Fruit fly (Drosophila melanogaster) whole organism, embryonic: Measurements from ENCODE around the gene mib1.
A peak's percentile ranks its signal among the peaks of the same experiment; 100 is the strongest.

Source experiments
- Atf6 ChIP-seq: fragments of 200-800 bp; sonication (Bioruptor generic); IDR thresholded peaks from 2 replicates; pipeline ENCODE4 v1.3.6; 2022; ENCODE audit warnings: missing biosample characterization, missing genetic modification characterization
- BEAF-32 ChIP-seq: fragments of 200-800 bp; sonication (Bioruptor generic); optimal IDR thresholded peaks from 3 replicates; lab custom pipeline; 2017; ENCODE audit warnings: missing biosample characterization, missing genetic modification characterization, mild to moderate bottlenecking, moderate library complexity, missing genetic modification reagents
- Bteb2 ChIP-seq: fragments of 200-800 bp; sonication (Bioruptor generic); optimal IDR thresholded peaks from 2 replicates; lab custom pipeline; 2016; ENCODE audit warnings: missing biosample characterization, missing genetic modification characterization
- CG11085 ChIP-seq: fragments of 200-800 bp; sonication (Bioruptor generic); IDR thresholded peaks from 2 replicates; pipeline ENCODE4 v1.3.6; 2022; ENCODE audit warnings: missing biosample characterization, missing genetic modification characterization
- CG13287 ChIP-seq: fragments of 200-800 bp; sonication (Bioruptor generic); IDR thresholded peaks from 2 replicates; pipeline ENCODE4 v1.3.6; 2022; ENCODE audit warnings: missing biosample characterization, missing genetic modification characterization; ENCODE audit not compliant: partially characterized antibody
- CG14441 ChIP-seq: fragments of 200-800 bp; sonication (Bioruptor generic); IDR thresholded peaks from 2 replicates; pipeline ENCODE4 v1.3.6; 2022; ENCODE audit warnings: missing biosample characterization, missing genetic modification characterization
- CG14710 ChIP-seq: fragments of 200-800 bp; sonication (Bioruptor generic); optimal IDR thresholded peaks from 3 replicates; lab custom pipeline; 2019; ENCODE audit warnings: missing biosample characterization, mild to moderate bottlenecking, missing genetic modification characterization, moderate library complexity
- CG18599 ChIP-seq: fragments of 200-800 bp; sonication (Bioruptor generic); optimal IDR thresholded peaks from 3 replicates; lab custom pipeline; 2017; ENCODE audit warnings: missing biosample characterization, missing genetic modification characterization, mild to moderate bottlenecking, moderate library complexity, missing genetic modification reagents
- CG31388 ChIP-seq: fragments of 200-800 bp; sonication (Bioruptor generic); optimal IDR thresholded peaks from 2 replicates; lab custom pipeline; 2016; ENCODE audit warnings: missing biosample characterization, missing genetic modification characterization
- CG3407 ChIP-seq: fragments of 200-800 bp; sonication (Bioruptor generic); optimal IDR thresholded peaks from 2 replicates; lab custom pipeline; 2018; ENCODE audit warnings: missing biosample characterization, mild to moderate bottlenecking, missing genetic modification characterization
- CG43689 ChIP-seq: fragments of 200-800 bp; sonication (Bioruptor generic); IDR thresholded peaks from 2 replicates; pipeline ENCODE4 v1.3.6; 2022; ENCODE audit warnings: missing biosample characterization, missing genetic modification characterization
- CG4854 ChIP-seq: fragments of 200-800 bp; sonication (Bioruptor generic); optimal IDR thresholded peaks from 2 replicates; lab custom pipeline; 2016; ENCODE audit warnings: missing biosample characterization, missing genetic modification characterization, inconsistent platforms
- CG5953 ChIP-seq: fragments of 200-800 bp; sonication (Bioruptor generic); IDR thresholded peaks from 2 replicates; pipeline ENCODE4 v1.3.6; 2022; ENCODE audit warnings: missing biosample characterization, missing genetic modification characterization
- CG6254 ChIP-seq: fragments of 200-800 bp; sonication (Bioruptor generic); optimal IDR thresholded peaks from 3 replicates; lab custom pipeline; 2017; ENCODE audit warnings: mild to moderate bottlenecking, missing biosample characterization, missing genetic modification reagents, missing genetic modification characterization
- CG6689 ChIP-seq: fragments of 200-800 bp; sonication (Bioruptor generic); IDR thresholded peaks from 2 replicates; pipeline ENCODE4 v1.3.6; 2022; ENCODE audit warnings: missing biosample characterization, missing genetic modification characterization
- CG7372 ChIP-seq: fragments of 200-800 bp; sonication (Bioruptor generic); IDR thresholded peaks from 2 replicates; pipeline ENCODE4 v1.3.6; 2022; ENCODE audit warnings: missing biosample characterization, missing genetic modification characterization
- CG9609 ChIP-seq: fragments of 200-800 bp; sonication (Bioruptor generic); optimal IDR thresholded peaks from 3 replicates; lab custom pipeline; 2016; ENCODE audit warnings: missing biosample characterization, missing genetic modification characterization
- CG9876 ChIP-seq: fragments of 200-800 bp; sonication (Bioruptor generic); optimal IDR thresholded peaks from 2 replicates; lab custom pipeline; 2016; ENCODE audit warnings: missing biosample characterization, missing genetic modification characterization
- Drgx ChIP-seq: fragments of 200-800 bp; sonication (Bioruptor generic); IDR thresholded peaks from 2 replicates; pipeline ENCODE4 v1.3.6; 2022; ENCODE audit warnings: missing biosample characterization, missing genetic modification characterization
- HHEX ChIP-seq: fragments of 200-800 bp; sonication (Bioruptor generic); optimal IDR thresholded peaks from 3 replicates; lab custom pipeline; 2017; ENCODE audit warnings: missing biosample characterization, mild to moderate bottlenecking, missing genetic modification characterization, missing genetic modification reagents
- Hr39 ChIP-seq: fragments of >200 bp; optimal IDR thresholded peaks from 2 replicates; lab custom pipeline; 2017
- MESR4 ChIP-seq: fragments of 200-800 bp; sonication (Bioruptor generic); optimal IDR thresholded peaks from 2 replicates; lab custom pipeline; 2018; ENCODE audit warnings: missing biosample characterization, mild to moderate bottlenecking, missing genetic modification characterization, moderate library complexity
- NC2β ChIP-seq: fragments of 200-800 bp; sonication (Bioruptor generic); optimal IDR thresholded peaks from 2 replicates; lab custom pipeline; 2016; ENCODE audit warnings: missing biosample characterization, missing genetic modification characterization
- Optix ChIP-seq: fragments of 200-800 bp; sonication (Bioruptor generic); IDR thresholded peaks from 3 replicates; pipeline ENCODE4 v1.3.6; 2022; ENCODE audit warnings: missing biosample characterization, missing genetic modification characterization
- Rfx ChIP-seq: fragments of 200-800 bp; sonication (Bioruptor generic); IDR thresholded peaks from 2 replicates; pipeline ENCODE4 v1.3.6; 2022; ENCODE audit warnings: missing biosample characterization, missing genetic modification characterization
- Sry-β ChIP-seq: fragments of 200-800 bp; sonication (Bioruptor generic); optimal IDR thresholded peaks from 2 replicates; lab custom pipeline; 2018; ENCODE audit warnings: missing biosample characterization, mild to moderate bottlenecking, missing genetic modification characterization, moderate library complexity
- Stat92E ChIP-seq, 3 experiments: fragments of >200 bp in 2 of 3; fragments of 200-800 bp in 1 of 3; sonication (Bioruptor generic) in 1 of 3; optimal IDR thresholded peaks; 2 replicates each; lab custom pipeline; 2017 to 2019; ENCODE audit warnings: missing biosample characterization in 3 of 3, missing genetic modification characterization in 3 of 3, mild to moderate bottlenecking in 1 of 3, moderate library complexity in 1 of 3
- caup ChIP-seq: fragments of 200-800 bp; sonication (Bioruptor generic); optimal IDR thresholded peaks from 3 replicates; lab custom pipeline; 2017; ENCODE audit warnings: missing biosample characterization, mild to moderate bottlenecking, missing genetic modification characterization, moderate library complexity; ENCODE audit not compliant: severe bottlenecking
- chm ChIP-seq: fragments of 200-800 bp; sonication (Bioruptor generic); IDR thresholded peaks from 2 replicates; pipeline ENCODE4 v1.3.6; 2022; ENCODE audit warnings: missing biosample characterization, missing genetic modification characterization
- ci ChIP-seq: fragments of 200-800 bp; sonication (Bioruptor generic); IDR thresholded peaks from 3 replicates; pipeline ENCODE4 v1.3.6; 2022; ENCODE audit warnings: missing biosample characterization, missing genetic modification characterization
- crp ChIP-seq, 2 experiments: fragments of 200-800 bp; sonication (Bioruptor generic); optimal IDR thresholded peaks; 2 replicates in 1 of 2; 3 replicates in 1 of 2; lab custom pipeline; 2017; ENCODE audit warnings: missing biosample characterization in 2 of 2, missing genetic modification characterization in 2 of 2, mild to moderate bottlenecking in 1 of 2, moderate library complexity in 1 of 2
- ems ChIP-seq: fragments of 200-800 bp; sonication (Bioruptor generic); optimal IDR thresholded peaks from 3 replicates; lab custom pipeline; 2016; ENCODE audit warnings: missing biosample characterization, missing genetic modification characterization
- en ChIP-seq: fragments of 200-800 bp; sonication (Bioruptor generic); optimal IDR thresholded peaks from 2 replicates; lab custom pipeline; 2016; ENCODE audit warnings: missing biosample characterization, missing genetic modification characterization
- ewg ChIP-seq: fragments of 200-800 bp; sonication (Bioruptor generic); optimal IDR thresholded peaks from 3 replicates; lab custom pipeline; 2017; ENCODE audit warnings: mild to moderate bottlenecking, missing biosample characterization, missing genetic modification reagents, missing genetic modification characterization
- fu2 ChIP-seq: fragments of 200-800 bp; sonication (Bioruptor generic); optimal IDR thresholded peaks from 2 replicates; lab custom pipeline; 2016; ENCODE audit warnings: missing biosample characterization, missing genetic modification characterization
- gcm2 ChIP-seq: fragments of 200-800 bp; sonication (Bioruptor generic); optimal IDR thresholded peaks from 2 replicates; lab custom pipeline; 2016; ENCODE audit warnings: missing biosample characterization, missing genetic modification characterization
- klu ChIP-seq: fragments of 200-800 bp; sonication (Bioruptor generic); IDR thresholded peaks from 2 replicates; pipeline ENCODE4 v1.3.6; 2022; ENCODE audit warnings: missing biosample characterization, missing genetic modification characterization
- kni ChIP-seq: fragments of 200-800 bp; sonication (Bioruptor generic); optimal IDR thresholded peaks from 3 replicates; lab custom pipeline; 2017; ENCODE audit warnings: mild to moderate bottlenecking, missing biosample characterization, missing genetic modification reagents, missing genetic modification characterization
- lab ChIP-seq: fragments of 200-800 bp; sonication (Bioruptor generic); optimal IDR thresholded peaks from 3 replicates; lab custom pipeline; 2017; ENCODE audit warnings: missing biosample characterization, missing genetic modification characterization, mild to moderate bottlenecking, moderate library complexity, missing genetic modification reagents
- lbe ChIP-seq: fragments of 200-800 bp; sonication (Bioruptor generic); optimal IDR thresholded peaks from 2 replicates; lab custom pipeline; 2016; ENCODE audit warnings: missing biosample characterization, mild to moderate bottlenecking, missing genetic modification characterization
- lmd ChIP-seq: fragments of 200-800 bp; sonication (Bioruptor generic); IDR thresholded peaks from 2 replicates; pipeline ENCODE4 v1.3.6; 2022; ENCODE audit warnings: missing biosample characterization, missing genetic modification characterization
- nom ChIP-seq: fragments of 200-800 bp; sonication (Bioruptor generic); optimal IDR thresholded peaks from 2 replicates; lab custom pipeline; 2017; ENCODE audit warnings: missing biosample characterization, missing genetic modification characterization, mild to moderate bottlenecking, moderate library complexity, missing genetic modification reagents
- prd ChIP-seq, 3 experiments: fragments of >200 bp in 2 of 3; fragments of 200-800 bp in 1 of 3; sonication (Bioruptor generic) in 1 of 3; optimal IDR thresholded peaks in 2 of 3; IDR thresholded peaks in 1 of 3; 2 replicates in 2 of 3; 3 replicates in 1 of 3; pipeline versions ENCODE4 v1.3.6 to Lab custom; 2017 to 2022; ENCODE audit warnings: missing biosample characterization in 1 of 3, missing genetic modification characterization in 1 of 3
- rib ChIP-seq: fragments of 200-800 bp; sonication (Bioruptor generic); IDR thresholded peaks from 2 replicates; pipeline ENCODE4 v1.3.6; 2022; ENCODE audit warnings: missing biosample characterization, missing genetic modification characterization
- sens ChIP-seq: fragments of 200-800 bp; sonication (Bioruptor generic); peaks from one replicate; lab custom pipeline; 2016; ENCODE audit warnings: missing biosample characterization, missing genetic modification characterization
- ssp ChIP-seq: fragments of 200-800 bp; sonication (Bioruptor generic); IDR thresholded peaks from 2 replicates; pipeline ENCODE4 v1.3.6; 2022; ENCODE audit warnings: missing biosample characterization, missing genetic modification characterization
- tap ChIP-seq: fragments of 200-800 bp; optimal IDR thresholded peaks from 3 replicates; lab custom pipeline; 2019; ENCODE audit warnings: missing biosample characterization, mild to moderate bottlenecking, missing genetic modification characterization, moderate library complexity
- vvl ChIP-seq: fragments of 200-800 bp; sonication (Bioruptor generic); IDR thresholded peaks from 2 replicates; pipeline ENCODE4 v1.3.6; 2022; ENCODE audit warnings: missing biosample characterization, missing genetic modification characterization
- zfh1 ChIP-seq: fragments of 200-800 bp; sonication (Bioruptor generic); IDR thresholded peaks from 3 replicates; pipeline ENCODE4 v1.3.6; 2022; ENCODE audit warnings: missing biosample characterization, missing genetic modification characterization

The mib1 gene

DNA sequence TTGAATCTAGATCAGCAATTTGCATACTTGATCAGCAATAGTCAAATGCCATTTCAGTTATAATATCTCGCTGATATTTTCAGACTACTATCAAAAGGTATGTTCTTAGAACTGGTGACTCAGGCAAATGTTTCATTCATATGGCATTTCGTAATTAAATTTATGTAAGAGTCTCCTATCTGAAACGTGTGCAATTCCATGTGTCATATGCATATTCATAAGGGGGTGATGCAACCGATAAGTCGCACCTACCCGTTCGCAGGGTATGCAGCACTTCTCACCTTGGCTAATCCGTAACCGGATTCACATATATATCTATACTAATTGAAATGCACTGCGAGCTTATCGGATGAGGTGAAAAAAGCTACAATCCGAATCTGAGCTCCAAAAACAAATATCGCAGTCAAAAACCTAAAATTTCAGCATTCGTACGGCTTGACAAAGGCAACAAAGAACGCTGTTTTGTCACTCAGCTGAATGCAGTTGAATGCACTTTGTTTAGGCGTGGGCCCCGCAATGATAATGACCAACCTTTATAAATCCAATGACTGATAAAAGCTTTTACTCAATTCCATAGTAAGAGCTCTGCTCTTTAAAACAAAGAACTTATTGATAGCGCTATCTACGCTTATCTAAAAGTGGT is 26.2 kb upstream of the mib1 start (continued):
- no peak for TF ChIP-seq CG9609 (GFP tag; lab: Kevin White, UChicago)
- no peak for TF ChIP-seq prd (optimal IDR thresholded peaks at IDR 0.05; lab: Kevin White, UChicago)
- no peak for TF ChIP-seq prd (GFP tag; IDR thresholded peaks at IDR 0.05; lab: Robert Waterston, UW)
- TF ChIP-seq CG14441 (GFP tag; lab: Robert Waterston, UW): peak; percentile 21; the same call in 1 of the 2 replicates
- TF ChIP-seq sens (GFP tag; lab: Kevin White, UChicago): peak; percentile 70
- no peak for TF ChIP-seq CG7372
- no peak for TF ChIP-seq Optix (GFP tag; lab: Robert Waterston, UW)
- TF ChIP-seq en (GFP tag; lab: Kevin White, UChicago): no peak
- TF ChIP-seq CG11085: no peak
- TF ChIP-seq CG13287: no peak
- TF ChIP-seq CG4854 (GFP tag; lab: Kevin White, UChicago): no peak
- no peak for TF ChIP-seq BEAF-32 (GFP tag; lab: Kevin White, UChicago)
- peak; percentile 22 for TF ChIP-seq lab (GFP tag; lab: Kevin White, UChicago)
- 0 out of 2 replicates have a peak, but pooled peaks have one; percentile 16 for TF ChIP-seq Rfx
- TF ChIP-seq tap (tag; lab: Kevin White, UChicago): peak; percentile 4
- TF ChIP-seq CG3407 (GFP tag; lab: Kevin White, UChicago): no peak
- TF ChIP-seq HHEX (GFP tag; lab: Kevin White, UChicago): no peak
- TF ChIP-seq Atf6 (GFP tag; lab: Robert Waterston, UW): no peak
- no peak for TF ChIP-seq CG6254 (GFP tag; lab: Kevin White, UChicago)
- no peak for TF ChIP-seq CG31388 (GFP tag; lab: Kevin White, UChicago)
- TF ChIP-seq CG18599: peak; percentile 9
- no peak for TF ChIP-seq klu
- TF ChIP-seq Sry-β (GFP tag; lab: Kevin White, UChicago): no peak
- TF ChIP-seq zfh1 (GFP tag; lab: Robert Waterston, UW): peak; percentile 43; the same call in 1 of the 3 replicates
- TF ChIP-seq CG14710 (tag; lab: Kevin White, UChicago): no peak
- peak; percentile 59; the same call in 1 of the 3 replicates for TF ChIP-seq ci
- TF ChIP-seq Hr39 (lab: Kevin White, UChicago): no peak
- TF ChIP-seq nom (GFP tag; lab: Kevin White, UChicago): peak; percentile 45
- TF ChIP-seq Stat92E (GFP tag; optimal IDR thresholded peaks at IDR 0.05; lab: Kevin White, UChicago): no peak
- TF ChIP-seq ewg (GFP tag; lab: Kevin White, UChicago): no peak
- peak; percentile 51 for TF ChIP-seq Drgx (GFP tag; lab: Robert Waterston, UW)
- no peak for TF ChIP-seq CG5953 (GFP tag; lab: Robert Waterston, UW)
- TF ChIP-seq crp (GFP tag; optimal IDR thresholded peaks at IDR 0.05; lab: Kevin White, UChicago): no peak
- TF ChIP-seq CG9876: no peak
- peak; percentile 43 for TF ChIP-seq lbe
- 0 out of 2 replicates have a peak, but pooled peaks have one; percentile 8 for TF ChIP-seq rib (GFP tag; lab: Robert Waterston, UW)
- TF ChIP-seq fu2: no peak
- TF ChIP-seq lmd: no peak
- TF ChIP-seq caup: no peak
- TF ChIP-seq ssp: no peak
- TF ChIP-seq gcm2: no peak
- peak; percentile 47 for TF ChIP-seq kni (GFP tag; lab: Kevin White, UChicago)
- no peak for TF ChIP-seq Bteb2 (GFP tag; lab: Kevin White, UChicago)
- TF ChIP-seq MESR4 (GFP tag; lab: Kevin White, UChicago): no peak
- TF ChIP-seq CG6689 (GFP tag; lab: Robert Waterston, UW): peak; percentile 41; the same call in 1 of the 2 replicates
- no peak for TF ChIP-seq NC2β (GFP tag; lab: Kevin White, UChicago)
- peak; percentile 86 for TF ChIP-seq vvl
- no peak for TF ChIP-seq CG43689
- TF ChIP-seq chm: 0 out of 2 replicates have a peak, but pooled peaks have one; percentile 48
- no peak for TF ChIP-seq ems
